Worm (Caenorhabditis elegans): Measurements from ENCODE around the gene C06E1.11.

Gene C06E1.11

ce11 chrIII:8616587-8616986, at the start of gene C06E1.11:
TSS of gene C06E1.11 (minus strand) at chrIII:8616687.
- TF ChIP-seq elt-3 (tag; optimal IDR thresholded peaks at IDR 0.05): no peak
- TF ChIP-seq nhr-2 (tag; optimal IDR thresholded peaks at IDR 0.05): no peak
- no peak for TF ChIP-seq nhr-28 (tag; optimal IDR thresholded peaks at IDR 0.05)
- TF ChIP-seq sem-2 (GFP tag; optimal IDR thresholded peaks at IDR 0.05): no peak
- no peak for TF ChIP-seq mls-2 (tag; optimal IDR thresholded peaks at IDR 0.05)
- no peak for TF ChIP-seq unc-39 (tag; optimal IDR thresholded peaks at IDR 0.05)
- no peak for TF ChIP-seq snpc-4 (tag; optimal IDR thresholded peaks at IDR 0.05)
- no peak for TF ChIP-seq drap-1 (GFP tag; optimal IDR thresholded peaks at IDR 0.05)
- TF ChIP-seq ceh-39 (tag; optimal IDR thresholded peaks at IDR 0.05): no peak
- TF ChIP-seq lsy-2 (tag; optimal IDR thresholded peaks at IDR 0.05): no peak
- TF ChIP-seq nhr-12 (tag; optimal IDR thresholded peaks at IDR 0.05): no peak
- TF ChIP-seq mab-5 (tag; optimal IDR thresholded peaks at IDR 0.05): no peak

- TF ChIP-seq elt-1 (tag; optimal IDR thresholded peaks at IDR 0.05; ENCODE audit: borderline replicate concordance, insufficient read depth) (no peak), pha-4 (tag; optimal IDR thresholded peaks at IDR 0.05) (no peak), unc-120 (tag; optimal IDR thresholded peaks at IDR 0.05; ENCODE audit: poor library complexity, severe bottlenecking) (no peak), unc-39 (tag; optimal IDR thresholded peaks at IDR 0.05) (no peak), lsy-2 (tag; optimal IDR thresholded peaks at IDR 0.05) (no peak), hlh-1 (tag; optimal IDR thresholded peaks at IDR 0.05) (no peak), drap-1 (GFP tag; optimal IDR thresholded peaks at IDR 0.05) (no peak), ces-1 (GFP tag; optimal IDR thresholded peaks at IDR 0.05) (no peak), ceh-83 (GFP tag; optimal IDR thresholded peaks at IDR 0.05) (no peak), mep-1 (tag; optimal IDR thresholded peaks at IDR 0.05) (no peak), sem-2 (GFP tag; optimal IDR thresholded peaks at IDR 0.05) (no peak), ceh-39 (tag; optimal IDR thresholded peaks at IDR 0.05) (no peak), ham-2 (GFP tag; optimal IDR thresholded peaks at IDR 0.05) (no peak), nhr-28 (tag; optimal IDR thresholded peaks at IDR 0.05) (no peak), blmp-1 (tag; optimal IDR thresholded peaks at IDR 0.05) (no peak)
Measured at ce11 chrIII:8664897-8665388, 48.5 kb upstream of the C06E1.11 start, which contains the start of gene F22B7.1. TSS of gene F22B7.1 (plus strand) at chrIII:8665338.

- TF ChIP-seq sem-2 (GFP tag; optimal IDR thresholded peaks at IDR 0.05): no peak
- no peak for TF ChIP-seq pha-4 (tag; optimal IDR thresholded peaks at IDR 0.05)
- TF ChIP-seq drap-1 (GFP tag; optimal IDR thresholded peaks at IDR 0.05): no peak
- TF ChIP-seq nhr-76 (tag; optimal IDR thresholded peaks at IDR 0.05): no peak
- no peak for TF ChIP-seq ham-2 (GFP tag; optimal IDR thresholded peaks at IDR 0.05)
- no peak for TF ChIP-seq M03D4.4 (tag; optimal IDR thresholded peaks at IDR 0.05)
- TF ChIP-seq ceh-83 (GFP tag; optimal IDR thresholded peaks at IDR 0.05): no peak
- TF ChIP-seq elt-3 (tag; optimal IDR thresholded peaks at IDR 0.05): no peak
- TF ChIP-seq nhr-12 (tag; optimal IDR thresholded peaks at IDR 0.05): no peak
- TF ChIP-seq blmp-1 (tag; optimal IDR thresholded peaks at IDR 0.05): no peak
Measured at ce11 chrIII:8663143-8663542, 46.7 kb upstream of the C06E1.11 start.

- TF ChIP-seq unc-120 (tag; optimal IDR thresholded peaks at IDR 0.05; ENCODE audit: poor library complexity, severe bottlenecking): peak; percentile 59
- no peak for TF ChIP-seq snpc-4 (tag; optimal IDR thresholded peaks at IDR 0.05)
- TF ChIP-seq unc-62 (GFP tag; optimal IDR thresholded peaks at IDR 0.05): peak; percentile 97
- peak; percentile 48 for TF ChIP-seq ces-1 (GFP tag; optimal IDR thresholded peaks at IDR 0.05)
- TF ChIP-seq zip-8 (tag; optimal IDR thresholded peaks at IDR 0.05): no peak
- TF ChIP-seq elt-3 (tag; optimal IDR thresholded peaks at IDR 0.05): peak; percentile 21
- TF ChIP-seq nhr-2 (tag; optimal IDR thresholded peaks at IDR 0.05): no peak
- peak; percentile 38 for TF ChIP-seq hlh-1 (tag; optimal IDR thresholded peaks at IDR 0.05)
- TF ChIP-seq mep-1 (tag; optimal IDR thresholded peaks at IDR 0.05): peak; percentile 46
- no peak for TF ChIP-seq ztf-11 (tag; optimal IDR thresholded peaks at IDR 0.05)
- TF ChIP-seq nhr-237 (tag; optimal IDR thresholded peaks at IDR 0.05): peak; percentile 43
Measured at ce11 chrIII:8658367-8658761, 41.9 kb upstream of the C06E1.11 start.

ce11 chrIII:8657676-8658366, 41.3 kb upstream of the C06E1.11 start:
- TF ChIP-seq hlh-1 (tag; optimal IDR thresholded peaks at IDR 0.05) (no peak), unc-39 (tag; optimal IDR thresholded peaks at IDR 0.05) (no peak), drap-1 (GFP tag; optimal IDR thresholded peaks at IDR 0.05) (no peak), ham-2 (GFP tag; optimal IDR thresholded peaks at IDR 0.05) (no peak), nhr-28 (tag; optimal IDR thresholded peaks at IDR 0.05) (no peak), flh-1 (GFP tag; optimal IDR thresholded peaks at IDR 0.05) (no peak), nhr-2 (tag; optimal IDR thresholded peaks at IDR 0.05) (no peak), ceh-39 (tag; optimal IDR thresholded peaks at IDR 0.05) (no peak), zip-8 (tag; optimal IDR thresholded peaks at IDR 0.05) (no peak), bed-3 (GFP tag; optimal IDR thresholded peaks at IDR 0.05) (no peak)

Measured in whole organism, mixed stage, embryonic.